Fruit fly (Drosophila melanogaster): ENCODE measurements around the gene pie.

The pie gene

dm6 chr2L:10413251-10414127, 9.1 kb downstream of the pie start, which contains the start of the genes CG5355 and Klp31E (continued):
- TF ChIP-seq Myb (GFP tag; optimal IDR thresholded peaks at IDR 0.05) = peak; percentile 11
- TF ChIP-seq da (GFP tag; optimal IDR thresholded peaks at IDR 0.05) = peak; percentile 41
- peak; percentile 57 for TF ChIP-seq tin (GFP tag; optimal IDR thresholded peaks at IDR 0.05)
- no peak for TF ChIP-seq emc (GFP tag; optimal IDR thresholded peaks at IDR 0.05)
- peak; percentile 46 for TF ChIP-seq CG12769 (tag; optimal IDR thresholded peaks at IDR 0.05)
- no peak for TF ChIP-seq Hmr (GFP tag; optimal IDR thresholded peaks at IDR 0.05)
- TF ChIP-seq CG6854 (GFP tag; optimal IDR thresholded peaks at IDR 0.05) = no peak
- TF ChIP-seq Hr78 (GFP tag; optimal IDR thresholded peaks at IDR 0.05) = no peak
- peak; percentile 26 for TF ChIP-seq CG30431 (GFP tag; optimal IDR thresholded peaks at IDR 0.05)
- peak; percentile 72 for TF ChIP-seq CG2120 (GFP tag; optimal IDR thresholded peaks at IDR 0.05)
- no peak for TF ChIP-seq CG14050 (GFP tag; IDR thresholded peaks at IDR 0.05)
- TF ChIP-seq CG6654 (GFP tag; optimal IDR thresholded peaks at IDR 0.05) = peak; percentile 42
- TF ChIP-seq jing (GFP tag; optimal IDR thresholded peaks at IDR 0.05) = no peak
- TF ChIP-seq CG17328 (GFP tag; IDR thresholded peaks at IDR 0.05) = peak; percentile 8; the same call in 1 of the 2 replicates
- TF ChIP-seq Gug (GFP tag; IDR thresholded peaks at IDR 0.05) = no peak
- no peak for TF ChIP-seq GATAe (GFP tag; conservative IDR thresholded peaks at IDR 0.05)
- TF ChIP-seq CG16813 (GFP tag; IDR thresholded peaks at IDR 0.05; ENCODE audit: partially characterized antibody) = peak; percentile 68
- peak; percentile 86 for TF ChIP-seq CG18262 (tag; optimal IDR thresholded peaks at IDR 0.05)
- TF ChIP-seq CG13123 (GFP tag; optimal IDR thresholded peaks at IDR 0.05) = peak; percentile 2
- no peak for TF ChIP-seq C15 (GFP tag; IDR thresholded peaks at IDR 0.05)
- peak; percentile 18; the same call in 1 of the 3 replicates for TF ChIP-seq CG34422 (GFP tag; IDR thresholded peaks at IDR 0.05)
- TF ChIP-seq CG1647 (GFP tag; optimal IDR thresholded peaks at IDR 0.05) = peak; percentile 10
- TF ChIP-seq sima (GFP tag; optimal IDR thresholded peaks at IDR 0.05) = no peak
- TF ChIP-seq Sry-β (GFP tag; optimal IDR thresholded peaks at IDR 0.05) = peak; percentile 29
- peak; percentile 5 for TF ChIP-seq disco-r (GFP tag; optimal IDR thresholded peaks at IDR 0.05)
- TF ChIP-seq CG11696 (GFP tag; IDR thresholded peaks at IDR 0.05) = peak; percentile 61; the same call in 1 of the 2 replicates
- TF ChIP-seq org-1 (GFP tag; optimal IDR thresholded peaks at IDR 0.05) = no peak
- peak; percentile 23 for TF ChIP-seq gfzf (GFP tag; optimal IDR thresholded peaks at IDR 0.05)
- peak; percentile 72 for TF ChIP-seq Ets65A (GFP tag)
- TF ChIP-seq CG10147 (GFP tag; optimal IDR thresholded peaks at IDR 0.05) = peak; percentile 63
- TF ChIP-seq luna (GFP tag; optimal IDR thresholded peaks at IDR 0.05) = no peak
- TF ChIP-seq Antp (GFP tag; optimal IDR thresholded peaks at IDR 0.05) = peak; percentile 40
- TF ChIP-seq CG5953 (GFP tag; IDR thresholded peaks at IDR 0.05) = no peak
- TF ChIP-seq CG17359 (tag; optimal IDR thresholded peaks at IDR 0.05) = peak; percentile 56
- no peak for TF ChIP-seq tup (GFP tag; optimal IDR thresholded peaks at IDR 0.05)
- TF ChIP-seq odd (GFP tag; optimal IDR thresholded peaks at IDR 0.05) = peak; percentile 63
- TF ChIP-seq CG13894 (tag; optimal IDR thresholded peaks at IDR 0.05) = no peak
- peak; percentile 69 for TF ChIP-seq twi (tag; optimal IDR thresholded peaks at IDR 0.05)
- peak; percentile 49 for TF ChIP-seq HLH54F (GFP tag; optimal IDR thresholded peaks at IDR 0.05)
- no peak for TF ChIP-seq gro (GFP tag; optimal IDR thresholded peaks at IDR 0.05)
- 0 out of 2 replicates have a peak, but pooled peaks have one; percentile 4 for TF ChIP-seq CG32772 (GFP tag; IDR thresholded peaks at IDR 0.05)
- no peak for TF ChIP-seq h (optimal IDR thresholded peaks at IDR 0.05)
- no peak for TF ChIP-seq CG16779 (GFP tag; IDR thresholded peaks at IDR 0.05)
- peak; percentile 42; the same call in 1 of the 2 replicates for TF ChIP-seq ato (GFP tag; IDR thresholded peaks at IDR 0.05; ENCODE audit: partially characterized antibody)
- no peak for TF ChIP-seq HLH3B (GFP tag; IDR thresholded peaks at IDR 0.05)
- no peak for TF ChIP-seq CG8089 (GFP tag; optimal IDR thresholded peaks at IDR 0.05)
- peak; percentile 4; the same call in 1 of the 3 replicates for TF ChIP-seq ase (GFP tag; IDR thresholded peaks at IDR 0.05)
- peak; percentile 59; the same call in 2 of the 3 replicates for TF ChIP-seq ci (GFP tag; IDR thresholded peaks at IDR 0.05)
- TF ChIP-seq Ets97D (GFP tag; optimal IDR thresholded peaks at IDR 0.05) = peak; percentile 15
- TF ChIP-seq CG3065 (GFP tag; optimal IDR thresholded peaks at IDR 0.05) = no peak
